Worm (Caenorhabditis elegans): ENCODE results near the gene srd-15.
A peak's percentile ranks its signal among the peaks of the same experiment; 100 is the strongest.

Gene srd-15

DNA sequence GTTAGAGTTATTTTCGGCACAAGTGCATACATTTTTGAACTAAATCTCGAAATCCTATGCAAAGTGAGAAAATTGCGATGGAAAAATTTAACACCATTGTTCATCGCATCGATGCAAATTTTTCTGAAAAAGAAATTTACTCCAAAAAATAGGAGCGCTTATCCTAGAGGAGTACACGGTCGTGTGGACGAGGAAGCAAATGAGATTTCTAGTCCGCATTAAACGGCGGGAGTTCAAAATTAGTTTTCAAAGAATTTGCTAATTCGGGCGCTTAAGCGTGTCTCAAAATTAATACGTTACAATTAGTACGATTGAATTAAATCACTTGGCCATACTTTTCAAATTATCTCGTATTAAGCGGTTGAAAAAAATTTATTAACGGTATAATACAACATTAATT is 11.6 kb upstream of the srd-15 start, which contains the start of gene lrpr-1 (continued):
- TF ChIP-seq crh-2 (tag; optimal IDR thresholded peaks at IDR 0.05) = peak; percentile 74
- TF ChIP-seq nhr-77 (tag; optimal IDR thresholded peaks at IDR 0.05) = no peak
- TF ChIP-seq alr-1 (tag; optimal IDR thresholded peaks at IDR 0.05) = no peak

DNA sequence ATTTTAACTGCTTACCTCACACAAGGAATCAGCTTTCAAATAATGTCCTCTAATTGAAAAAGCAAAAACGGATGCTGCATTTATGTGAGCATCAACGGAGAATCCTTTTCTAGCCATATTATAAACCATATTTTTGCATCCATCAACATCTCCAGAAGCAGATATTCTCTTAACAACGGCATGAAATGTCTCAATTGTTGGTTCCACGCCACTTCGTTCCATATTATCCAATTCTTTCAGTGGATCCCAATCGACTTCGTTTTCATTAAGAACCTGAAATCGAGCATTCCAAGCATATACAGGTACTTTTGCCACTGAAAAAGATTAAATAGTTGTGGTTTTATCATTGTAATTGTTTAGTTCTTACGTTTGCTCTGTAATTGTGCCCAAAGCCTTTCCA is 10.7 kb upstream of the srd-15 start:
- TF ChIP-seq ceh-16 (tag; optimal IDR thresholded peaks at IDR 0.05) = no peak
- no peak for TF ChIP-seq crh-2 (tag; optimal IDR thresholded peaks at IDR 0.05)
- no peak for TF ChIP-seq peb-1 (tag; optimal IDR thresholded peaks at IDR 0.05)
- no peak for TF ChIP-seq sem-4 (tag; optimal IDR thresholded peaks at IDR 0.05)
- TF ChIP-seq snpc-4 (tag; optimal IDR thresholded peaks at IDR 0.05) = no peak
- no peak for TF ChIP-seq C34F6.9 (tag; optimal IDR thresholded peaks at IDR 0.05)
- no peak for TF ChIP-seq skn-1 (tag; optimal IDR thresholded peaks at IDR 0.05)
- no peak for TF ChIP-seq ztf-11 (tag; optimal IDR thresholded peaks at IDR 0.05)
- no peak for TF ChIP-seq lin-11 (tag; optimal IDR thresholded peaks at IDR 0.05)
- TF ChIP-seq gmeb-1 (tag; optimal IDR thresholded peaks at IDR 0.05) = no peak
- TF ChIP-seq ztf-1 (GFP tag; conservative IDR thresholded peaks at IDR 0.05) = no peak
- TF ChIP-seq blmp-1 (tag; optimal IDR thresholded peaks at IDR 0.05; ENCODE audit: insufficient read depth) = no peak

ce11 chrV:5912426-5912825 is 6.3 kb upstream of the srd-15 start, which contains the start of gene C04E6.13:
Gene C04E6.13, plus strand, starts transcription at chrV:5912726.
- TF ChIP-seq nhr-25 (tag; optimal IDR thresholded peaks at IDR 0.05) (no peak), lin-39 (tag; optimal IDR thresholded peaks at IDR 0.05) (no peak), skn-1 (tag; optimal IDR thresholded peaks at IDR 0.05) (no peak), sem-4 (tag; optimal IDR thresholded peaks at IDR 0.05) (no peak), unc-55 (GFP tag; optimal IDR thresholded peaks at IDR 0.05) (no peak), ZK546.5 (tag; optimal IDR thresholded peaks at IDR 0.05) (no peak), R02D3.7 (tag; optimal IDR thresholded peaks at IDR 0.05) (no peak), nhr-12 (tag; optimal IDR thresholded peaks at IDR 0.05) (no peak), alr-1 (tag; optimal IDR thresholded peaks at IDR 0.05) (no peak), lsy-2 (tag; optimal IDR thresholded peaks at IDR 0.05) (no peak), C34F6.9 (tag; optimal IDR thresholded peaks at IDR 0.05) (no peak), Y55F3AM.14 (GFP tag; optimal IDR thresholded peaks at IDR 0.05) (no peak)

- TF ChIP-seq lin-11 (tag; optimal IDR thresholded peaks at IDR 0.05) = no peak
- TF ChIP-seq nhr-23 (tag; optimal IDR thresholded peaks at IDR 0.05) = no peak
- no peak for TF ChIP-seq nhr-11 (tag; optimal IDR thresholded peaks at IDR 0.05)
- TF ChIP-seq crh-2 (tag; optimal IDR thresholded peaks at IDR 0.05) = no peak
- no peak for TF ChIP-seq nhr-237 (tag; optimal IDR thresholded peaks at IDR 0.05)
- no peak for TF ChIP-seq unc-62 (GFP tag; optimal IDR thresholded peaks at IDR 0.05)
- no peak for TF ChIP-seq blmp-1 (tag; optimal IDR thresholded peaks at IDR 0.05; ENCODE audit: insufficient read depth)
- TF ChIP-seq lsy-2 (tag; optimal IDR thresholded peaks at IDR 0.05) = no peak
- no peak for TF ChIP-seq ceh-16 (tag; optimal IDR thresholded peaks at IDR 0.05)
These were observed 938 bp upstream of the srd-15 start, which contains the start of gene C04E6.4 for ce11 chrV:5907090-5907489. Gene C04E6.4, plus strand, starts transcription at chrV:5907390.

DNA sequence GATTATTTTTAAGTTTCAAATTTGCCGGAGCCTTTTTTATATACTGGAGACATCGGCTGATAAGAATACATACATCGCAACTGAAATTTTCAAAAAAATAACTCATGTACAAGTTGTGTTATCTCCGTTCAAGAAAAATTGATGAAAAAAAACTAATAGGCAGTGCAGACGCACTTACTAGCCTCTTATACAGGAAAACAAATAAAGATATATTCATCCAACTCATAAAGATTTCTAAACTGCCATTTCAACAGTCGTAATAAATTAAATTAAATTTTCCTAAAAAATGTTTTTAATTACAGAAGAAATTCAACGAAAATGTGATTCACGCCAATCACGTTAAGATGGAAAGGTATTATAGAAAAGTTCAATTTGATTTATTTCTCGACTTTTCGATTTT is 4.3 kb downstream of the srd-15 start, which contains the start of gene C04E6.5:
C04E6.5 (plus strand) TSS at position 301 of the 400 bp plus-strand sequence.
- no peak for TF ChIP-seq sma-3 (GFP tag; optimal IDR thresholded peaks at IDR 0.05)

DNA sequence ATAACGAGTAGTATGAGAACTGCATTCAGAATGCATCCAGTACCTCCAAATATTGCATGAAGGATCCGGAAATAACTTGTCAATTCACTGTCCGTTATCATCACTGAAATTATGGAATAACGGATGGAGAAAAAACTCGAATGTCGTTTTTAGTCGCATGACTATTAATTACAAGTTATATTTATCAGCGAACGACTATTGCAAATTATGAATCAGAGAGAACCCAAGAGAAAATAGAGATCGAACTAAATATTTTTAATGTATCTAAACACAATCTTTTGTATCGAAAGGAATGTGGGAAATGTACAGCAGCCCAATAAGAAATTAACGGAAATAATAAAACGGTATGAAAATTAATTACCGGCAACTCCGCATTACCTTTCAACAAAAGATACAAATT is 6.2 kb downstream of the srd-15 start, which contains the start of gene srd-16:
srd-16 (minus strand) TSS at position 101 of the 400 bp plus-strand sequence.
- no peak for TF ChIP-seq nhr-11 (tag; optimal IDR thresholded peaks at IDR 0.05)
- TF ChIP-seq unc-55 (GFP tag; optimal IDR thresholded peaks at IDR 0.05) = no peak

DNA sequence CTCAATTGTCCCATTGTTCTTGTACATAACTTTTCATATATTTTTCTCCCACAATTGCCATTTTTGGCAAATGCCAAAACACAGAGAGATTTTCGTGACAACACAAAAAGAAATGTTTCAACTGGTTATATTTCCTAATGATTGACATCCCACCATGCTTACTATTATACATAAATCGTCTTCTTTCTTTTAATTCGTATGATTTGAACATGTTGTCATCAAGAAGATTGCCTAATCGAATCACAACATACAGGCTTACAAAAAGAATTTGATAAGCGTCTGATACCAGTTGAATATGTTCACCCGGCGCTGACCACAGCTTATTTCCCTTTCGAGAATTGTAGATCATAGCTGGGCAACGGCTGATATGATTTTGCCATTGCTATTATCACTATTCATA is 11.1 kb downstream of the srd-15 start, which contains the start of gene grd-9:
grd-9 (plus strand) TSS at position 301 of the 400 bp plus-strand sequence.
- TF ChIP-seq nhr-25 (tag; optimal IDR thresholded peaks at IDR 0.05) = no peak
- no peak for TF ChIP-seq gmeb-1 (tag; optimal IDR thresholded peaks at IDR 0.05)
- no peak for TF ChIP-seq nhr-77 (tag; optimal IDR thresholded peaks at IDR 0.05)
- TF ChIP-seq dmd-4 (tag; optimal IDR thresholded peaks at IDR 0.05) = no peak
- no peak for TF ChIP-seq sma-3 (GFP tag; optimal IDR thresholded peaks at IDR 0.05)
- no peak for TF ChIP-seq R02D3.7 (tag; optimal IDR thresholded peaks at IDR 0.05)
- no peak for TF ChIP-seq sma-9 (GFP tag; optimal IDR thresholded peaks at IDR 0.05)
- TF ChIP-seq sma-9 (tag; optimal IDR thresholded peaks at IDR 0.05) = no peak
- no peak for TF ChIP-seq nhr-129 (tag; optimal IDR thresholded peaks at IDR 0.05)
- no peak for TF ChIP-seq ceh-16 (tag; optimal IDR thresholded peaks at IDR 0.05)
- no peak for TF ChIP-seq egl-27 (tag; optimal IDR thresholded peaks at IDR 0.05)
- no peak for TF ChIP-seq unc-55 (GFP tag; optimal IDR thresholded peaks at IDR 0.05)
- no peak for TF ChIP-seq Y55F3AM.14 (GFP tag; optimal IDR thresholded peaks at IDR 0.05)
- TF ChIP-seq ZK546.5 (tag; optimal IDR thresholded peaks at IDR 0.05) = no peak
- TF ChIP-seq fos-1 (tag; optimal IDR thresholded peaks at IDR 0.05) = no peak
- TF ChIP-seq ztf-4 (tag; optimal IDR thresholded peaks at IDR 0.05) = no peak
- no peak for TF ChIP-seq nhr-10 (tag; optimal IDR thresholded peaks at IDR 0.05)
- no peak for TF ChIP-seq nhr-12 (tag; optimal IDR thresholded peaks at IDR 0.05)
- no peak for TF ChIP-seq mbf-1 (tag; optimal IDR thresholded peaks at IDR 0.05)
- no peak for TF ChIP-seq peb-1 (tag; optimal IDR thresholded peaks at IDR 0.05)
